Worm (Caenorhabditis elegans) whole organism, mixed stage, embryonic: Measurements from ENCODE around the gene nduf-11.

Experiments used
- M03D4.4 ChIP-seq: sonication (generic microtip); optimal IDR thresholded peaks from 2 replicates; lab custom pipeline; 2017; ENCODE audit warnings: mild to moderate bottlenecking, missing genetic modification characterization, missing compliant biosample characterization
- bed-3 ChIP-seq: fragments of 200-800 bp; sonication (Bioruptor generic); optimal IDR thresholded peaks from 3 replicates; lab custom pipeline; 2018; ENCODE audit warnings: mild to moderate bottlenecking, missing genetic modification characterization, moderate library complexity, missing compliant biosample characterization
- blmp-1 ChIP-seq: fragments of 150-350 bp; optimal IDR thresholded peaks from 2 replicates; lab custom pipeline; 2014; ENCODE audit warnings: missing biosample characterization, missing genetic modification characterization
- ceh-39 ChIP-seq: fragments of 150-350 bp; optimal IDR thresholded peaks from 2 replicates; lab custom pipeline; 2014; ENCODE audit warnings: missing biosample characterization, missing genetic modification characterization
- ceh-43 ChIP-seq: fragments of 200-800 bp; sonication (Bioruptor generic); optimal IDR thresholded peaks from 2 replicates; lab custom pipeline; 2018; ENCODE audit warnings: mild to moderate bottlenecking, missing genetic modification characterization, moderate library complexity, missing compliant biosample characterization
- ceh-83 ChIP-seq: fragments of 200-800 bp; sonication (Bioruptor generic); optimal IDR thresholded peaks from 2 replicates; lab custom pipeline; 2018; ENCODE audit warnings: mild to moderate bottlenecking, missing genetic modification characterization, missing compliant biosample characterization
- ces-1 ChIP-seq: fragments of 150-350 bp; optimal IDR thresholded peaks from 2 replicates; lab custom pipeline; 2014; ENCODE audit warnings: missing biosample characterization, missing genetic modification reagents, missing genetic modification characterization
- cnd-1 ChIP-seq: fragments of 200-800 bp; sonication (Bioruptor generic); optimal IDR thresholded peaks from 2 replicates; lab custom pipeline; 2018; ENCODE audit warnings: mild to moderate bottlenecking, missing genetic modification characterization, missing compliant biosample characterization
- drap-1 ChIP-seq: fragments of 200-800 bp; sonication (Bioruptor generic); optimal IDR thresholded peaks from 3 replicates; lab custom pipeline; 2018; ENCODE audit warnings: mild to moderate bottlenecking, missing genetic modification characterization, missing compliant biosample characterization
- elt-1 ChIP-seq: sonication (generic microtip); optimal IDR thresholded peaks from 2 replicates; lab custom pipeline; 2017; ENCODE audit warnings: missing genetic modification characterization, mild to moderate bottlenecking, missing compliant biosample characterization, antibody characterized with exemption, moderate library complexity, borderline replicate concordance; ENCODE audit not compliant: insufficient read depth
- elt-3 ChIP-seq: fragments of 150-350 bp; optimal IDR thresholded peaks from 2 replicates; lab custom pipeline; 2014; ENCODE audit warnings: missing biosample characterization, missing genetic modification characterization
- flh-1 ChIP-seq: fragments of 200-800 bp; sonication (Bioruptor generic); optimal IDR thresholded peaks from 2 replicates; lab custom pipeline; 2018; ENCODE audit warnings: mild to moderate bottlenecking, missing genetic modification characterization, moderate library complexity, missing compliant biosample characterization
- ham-2 ChIP-seq: fragments of 200-800 bp; sonication (Bioruptor generic); optimal IDR thresholded peaks from 2 replicates; lab custom pipeline; 2018; ENCODE audit warnings: mild to moderate bottlenecking, missing genetic modification characterization, missing compliant biosample characterization
- hlh-1 ChIP-seq: fragments of 150-350 bp; optimal IDR thresholded peaks from 2 replicates; lab custom pipeline; 2014; ENCODE audit warnings: missing biosample characterization, missing genetic modification reagents, missing genetic modification characterization
- lin-13 ChIP-seq: fragments of 150-350 bp; optimal IDR thresholded peaks from 2 replicates; lab custom pipeline; 2014; ENCODE audit warnings: missing biosample characterization, missing genetic modification characterization
- lin-32 ChIP-seq: fragments of 200-800 bp; sonication (Bioruptor generic); optimal IDR thresholded peaks from 2 replicates; lab custom pipeline; 2018; ENCODE audit warnings: mild to moderate bottlenecking, missing genetic modification characterization, missing compliant biosample characterization
- lsy-2 ChIP-seq: fragments of 150-350 bp; optimal IDR thresholded peaks from 2 replicates; lab custom pipeline; 2014; ENCODE audit warnings: missing biosample characterization, missing genetic modification characterization
- mab-5 ChIP-seq: fragments of 150-350 bp; optimal IDR thresholded peaks from 2 replicates; lab custom pipeline; 2014; ENCODE audit warnings: missing biosample characterization, missing genetic modification characterization
- mep-1 ChIP-seq: fragments of 150-350 bp; optimal IDR thresholded peaks from 2 replicates; lab custom pipeline; 2017; ENCODE audit warnings: missing biosample characterization, missing genetic modification reagents, missing genetic modification characterization, inconsistent platforms
- mls-2 ChIP-seq: sonication (generic microtip); optimal IDR thresholded peaks from 2 replicates; lab custom pipeline; 2016; ENCODE audit warnings: mild to moderate bottlenecking, missing genetic modification characterization, moderate library complexity, missing compliant biosample characterization
- nhr-12 ChIP-seq: fragments of 150-350 bp; optimal IDR thresholded peaks from 2 replicates; lab custom pipeline; 2014; ENCODE audit warnings: missing biosample characterization, missing genetic modification characterization
- nhr-2 ChIP-seq: fragments of 150-350 bp; optimal IDR thresholded peaks from 2 replicates; lab custom pipeline; 2014; ENCODE audit warnings: missing biosample characterization, missing genetic modification characterization
- nhr-237 ChIP-seq: fragments of 150-350 bp; optimal IDR thresholded peaks from 2 replicates; lab custom pipeline; 2014; ENCODE audit warnings: missing biosample characterization, missing genetic modification characterization
- nhr-28 ChIP-seq: fragments of 150-350 bp; optimal IDR thresholded peaks from 2 replicates; lab custom pipeline; 2014; ENCODE audit warnings: missing biosample characterization, missing genetic modification characterization
- nhr-76 ChIP-seq: sonication (generic microtip); optimal IDR thresholded peaks from 2 replicates; lab custom pipeline; 2017; ENCODE audit warnings: missing biosample characterization, missing genetic modification characterization
- pha-4 ChIP-seq: fragments of 150-350 bp; optimal IDR thresholded peaks from 2 replicates; lab custom pipeline; 2018; ENCODE audit warnings: missing biosample characterization, missing genetic modification reagents, missing genetic modification characterization
- sem-2 ChIP-seq: fragments of 200-800 bp; sonication (Bioruptor generic); optimal IDR thresholded peaks from 2 replicates; lab custom pipeline; 2018; ENCODE audit warnings: mild to moderate bottlenecking, missing genetic modification characterization, missing compliant biosample characterization
- snpc-4 ChIP-seq: fragments of 150-350 bp; optimal IDR thresholded peaks from 2 replicates; lab custom pipeline; 2014; ENCODE audit warnings: missing biosample characterization, missing genetic modification characterization
- sptf-1 ChIP-seq: sonication (generic microtip); optimal IDR thresholded peaks from 2 replicates; lab custom pipeline; 2017; ENCODE audit warnings: mild to moderate bottlenecking, missing genetic modification characterization, moderate library complexity, missing compliant biosample characterization
- tbx-8 ChIP-seq: fragments of 200-800 bp; sonication (Bioruptor generic); optimal IDR thresholded peaks from 2 replicates; lab custom pipeline; 2018; ENCODE audit warnings: mild to moderate bottlenecking, missing genetic modification characterization, moderate library complexity, missing compliant biosample characterization
- unc-120 ChIP-seq: sonication (generic microtip); optimal IDR thresholded peaks from 2 replicates; lab custom pipeline; 2017; ENCODE audit warnings: missing genetic modification characterization, missing compliant biosample characterization; ENCODE audit not compliant: poor library complexity, severe bottlenecking
- unc-39 ChIP-seq: fragments of 150-350 bp; optimal IDR thresholded peaks from 2 replicates; lab custom pipeline; 2014; ENCODE audit warnings: missing biosample characterization, missing genetic modification characterization
- unc-62 ChIP-seq: fragments of 150-350 bp; optimal IDR thresholded peaks from 2 replicates; lab custom pipeline; 2014; ENCODE audit warnings: missing biosample characterization, missing genetic modification reagents, missing genetic modification characterization
- zip-8 ChIP-seq: fragments of 150-350 bp; optimal IDR thresholded peaks from 2 replicates; lab custom pipeline; 2014; ENCODE audit warnings: missing biosample characterization, missing genetic modification characterization
- ztf-11 ChIP-seq: fragments of 150-350 bp; optimal IDR thresholded peaks from 2 replicates; lab custom pipeline; 2014; ENCODE audit warnings: missing biosample characterization, missing genetic modification characterization

The nduf-11 gene

DNA sequence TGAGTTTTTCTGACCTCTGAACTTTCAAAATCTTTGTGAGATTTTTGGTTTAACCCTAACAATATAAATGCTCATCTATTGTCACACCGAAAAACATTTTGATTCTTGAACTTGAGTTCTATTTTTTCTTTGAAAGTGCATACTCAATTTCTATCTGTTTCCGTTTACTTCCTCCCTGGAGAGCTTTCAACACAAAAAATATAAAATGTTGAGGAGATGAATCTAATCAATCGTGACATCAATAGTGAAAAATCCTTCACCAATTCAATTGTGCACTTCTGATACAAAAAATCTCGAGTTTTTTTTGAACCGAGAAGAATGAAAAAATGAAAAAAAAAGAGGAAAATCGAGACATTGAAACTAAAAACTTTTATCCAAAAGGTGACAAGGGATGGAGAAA, 16.3 kb upstream of the nduf-11 start:
- TF ChIP-seq ces-1 (GFP tag; lab: Kevin White, UChicago) (peak; percentile 5), ztf-11 (no peak)

DNA sequence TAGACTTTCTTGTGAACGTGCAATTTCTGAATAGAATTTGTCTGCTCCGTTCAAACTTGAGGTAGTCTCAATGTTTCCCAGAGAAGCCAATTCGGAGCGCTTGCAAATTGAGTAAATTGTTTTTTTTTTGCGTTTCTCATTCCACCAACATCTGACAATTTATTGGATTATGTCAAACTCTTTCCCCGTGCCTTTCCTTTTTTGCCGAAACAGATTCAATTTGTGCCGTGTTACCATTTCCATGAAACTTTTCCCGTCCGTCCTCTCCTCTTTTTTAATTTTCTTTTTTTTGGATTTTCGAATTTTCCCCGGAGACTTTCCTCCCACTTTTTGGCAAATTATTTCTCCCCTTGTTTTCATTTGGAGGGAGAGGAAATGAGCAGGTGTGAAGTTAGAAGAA, 8.1 kb upstream of the nduf-11 start:
- TF ChIP-seq ceh-39 (no peak), bed-3 (GFP tag; lab: Kevin White, UChicago) (no peak), unc-39 (tag; lab: Kevin White, UChicago) (no peak), zip-8 (no peak), hlh-1 (tag; lab: Kevin White, UChicago) (no peak), ham-2 (GFP tag; lab: Kevin White, UChicago) (no peak), sem-2 (GFP tag; lab: Kevin White, UChicago) (no peak), cnd-1 (no peak), mls-2 (tag; lab: Kevin White, UChicago) (no peak)

DNA sequence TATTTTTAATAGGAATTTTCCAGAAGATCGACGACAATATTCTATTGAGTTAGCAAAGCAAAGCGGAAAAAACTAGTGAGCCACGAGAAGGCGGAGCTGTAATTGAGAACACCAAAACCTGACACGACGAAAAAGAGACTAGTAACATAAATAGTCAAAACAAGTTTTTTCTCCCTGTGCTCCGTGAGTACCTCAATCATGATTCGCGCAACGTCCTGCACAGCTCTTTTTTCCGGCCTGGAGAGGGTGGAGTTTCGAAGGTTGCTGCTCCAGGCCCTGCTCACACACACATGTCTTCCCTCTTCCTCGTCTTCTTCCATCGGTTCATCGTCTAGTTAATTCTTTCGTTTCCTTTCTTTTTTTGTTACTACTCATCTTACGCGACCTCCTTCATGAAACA, 6.2 kb upstream of the nduf-11 start, which contains the start of gene clh-2:
clh-2 (plus strand) TSS at position 301 of the 400 bp plus-strand sequence.
- TF ChIP-seq M03D4.4 (tag; lab: Kevin White, UChicago) (no peak), ztf-11 (no peak), mep-1 (no peak), unc-62 (no peak), pha-4 (tag; lab: Kevin White, UChicago) (no peak)

DNA sequence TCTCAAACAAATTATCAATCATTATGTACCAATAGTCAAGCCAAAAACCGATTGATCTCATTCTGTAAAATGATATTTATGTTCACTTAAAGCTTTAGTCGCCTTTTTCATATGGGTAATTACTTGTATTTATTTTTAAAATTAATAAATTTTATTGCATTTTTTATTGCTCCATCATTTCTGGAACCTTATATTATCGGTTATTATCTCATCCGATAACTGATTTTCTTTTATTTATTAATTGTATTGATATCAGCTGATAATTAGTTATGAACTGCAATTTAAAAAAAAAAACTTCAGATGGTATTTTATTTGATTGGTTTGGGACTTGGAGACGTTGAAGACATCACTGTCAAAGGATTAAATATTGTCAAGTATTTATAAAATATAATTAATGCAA, 4.5 kb upstream of the nduf-11 start, which contains the start of gene dph-5:
dph-5 (plus strand) TSS at position 301 of the 400 bp plus-strand sequence.
- TF ChIP-seq pha-4 (tag; lab: Kevin White, UChicago) = no peak
- TF ChIP-seq snpc-4 (tag; lab: Kevin White, UChicago) = no peak
- TF ChIP-seq flh-1 (GFP tag; lab: Kevin White, UChicago) = no peak
- no peak for TF ChIP-seq elt-3 (tag; lab: Kevin White, UChicago)
- TF ChIP-seq lsy-2 (tag; lab: Kevin White, UChicago) = no peak
- no peak for TF ChIP-seq nhr-12 (tag; lab: Kevin White, UChicago)
- no peak for TF ChIP-seq drap-1
- no peak for TF ChIP-seq mep-1
- no peak for TF ChIP-seq ceh-83 (GFP tag; lab: Kevin White, UChicago)
- no peak for TF ChIP-seq unc-120 (tag; lab: Kevin White, UChicago)
- no peak for TF ChIP-seq mls-2 (tag; lab: Kevin White, UChicago)
- no peak for TF ChIP-seq ceh-43 (GFP tag; lab: Kevin White, UChicago)
- TF ChIP-seq mab-5 (tag; lab: Kevin White, UChicago) = no peak
- TF ChIP-seq cnd-1 = no peak
- TF ChIP-seq zip-8 = no peak
- TF ChIP-seq hlh-1 (tag; lab: Kevin White, UChicago) = no peak
- no peak for TF ChIP-seq ces-1 (GFP tag; lab: Kevin White, UChicago)
- TF ChIP-seq nhr-237 (tag; lab: Kevin White, UChicago) = no peak
- TF ChIP-seq lin-13 = no peak

DNA sequence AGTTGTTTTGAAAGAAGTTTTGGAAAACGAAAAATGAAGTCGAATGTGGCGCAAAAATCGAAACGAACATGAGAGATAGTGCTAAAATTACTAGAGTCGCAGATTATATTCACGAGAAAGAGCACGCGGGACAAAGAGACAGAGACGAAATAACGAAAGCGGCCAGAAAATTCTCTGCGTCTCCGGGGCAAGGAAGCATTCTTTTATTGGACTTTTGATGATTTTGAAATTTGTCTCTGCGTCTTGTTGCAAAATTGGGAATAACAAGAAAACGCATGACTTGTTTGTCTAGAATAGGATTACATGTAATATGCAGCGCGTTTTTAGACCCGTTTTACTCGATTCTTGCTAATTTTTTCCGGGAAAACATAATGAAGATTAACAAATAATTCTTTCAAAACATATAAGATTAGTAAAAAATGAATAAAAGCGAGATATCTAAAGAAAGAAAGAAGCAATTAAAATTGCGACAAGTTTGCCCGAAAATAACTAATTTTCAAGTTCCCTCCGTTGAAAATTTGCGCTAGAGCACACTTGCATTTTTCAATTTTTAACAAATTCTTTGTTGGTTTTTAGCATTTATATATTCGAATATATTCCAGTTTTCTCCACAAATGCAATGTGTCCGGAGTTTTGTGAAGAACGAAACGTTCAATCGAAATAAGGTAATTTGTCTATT, 2.6 kb upstream of the nduf-11 start, which contains the start of the genes B0491.6 and pigm-1:
B0491.6 (minus strand) TSS at position 466 of the 679 bp plus-strand sequence.
pigm-1 (plus strand) TSS at position 568 of the 679 bp plus-strand sequence.
- TF ChIP-seq drap-1 (no peak), lin-13 (no peak), ceh-43 (GFP tag; lab: Kevin White, UChicago) (no peak), snpc-4 (tag; lab: Kevin White, UChicago) (no peak), sem-2 (GFP tag; lab: Kevin White, UChicago) (no peak), nhr-12 (tag; lab: Kevin White, UChicago) (no peak), ham-2 (GFP tag; lab: Kevin White, UChicago) (peak; percentile 62), ceh-39 (no peak), cnd-1 (no peak), flh-1 (GFP tag; lab: Kevin White, UChicago) (no peak), bed-3 (GFP tag; lab: Kevin White, UChicago) (no peak), nhr-28 (no peak), unc-39 (tag; lab: Kevin White, UChicago) (no peak), lsy-2 (tag; lab: Kevin White, UChicago) (no peak), zip-8 (no peak), elt-1 (tag; lab: Kevin White, UChicago) (no peak), pha-4 (tag; lab: Kevin White, UChicago) (peak; percentile 44), blmp-1 (tag; lab: Kevin White, UChicago) (no peak), mls-2 (tag; lab: Kevin White, UChicago) (peak; percentile 17), M03D4.4 (tag; lab: Kevin White, UChicago) (no peak), sptf-1 (tag; lab: Kevin White, UChicago) (no peak), nhr-2 (tag; lab: Kevin White, UChicago) (no peak), lin-32 (no peak), mep-1 (peak; percentile 1), nhr-237 (tag; lab: Kevin White, UChicago) (peak; percentile 77), unc-62 (no peak), mab-5 (tag; lab: Kevin White, UChicago) (no peak), tbx-8 (no peak), ztf-11 (no peak), nhr-76 (tag; lab: Kevin White, UChicago) (no peak), elt-3 (tag; lab: Kevin White, UChicago) (no peak), ceh-83 (GFP tag; lab: Kevin White, UChicago) (no peak), ces-1 (GFP tag; lab: Kevin White, UChicago) (peak; percentile 91), unc-120 (tag; lab: Kevin White, UChicago) (peak; percentile 68), hlh-1 (tag; lab: Kevin White, UChicago) (no peak)
